Worm (Caenorhabditis elegans) whole organism, L1 larva: ENCODE measurements around the gene C03B1.5.

Experiments used
- alr-1 ChIP-seq: fragments of 200-800 bp; sonication (Bioruptor generic); optimal IDR thresholded peaks from 2 replicates; lab custom pipeline; 2018; ENCODE audit warnings: borderline replicate concordance, mild to moderate bottlenecking, missing genetic modification characterization, missing compliant biosample characterization
- hlh-17 ChIP-seq: fragments of 200-800 bp; sonication (Bioruptor generic); optimal IDR thresholded peaks from 2 replicates; lab custom pipeline; 2018; ENCODE audit warnings: missing genetic modification characterization, mild to moderate bottlenecking, missing compliant biosample characterization, moderate library complexity, borderline replicate concordance
- irx-1 ChIP-seq: sonication (generic microtip); optimal IDR thresholded peaks from 2 replicates; lab custom pipeline; 2016; ENCODE audit warnings: missing genetic modification characterization, missing compliant biosample characterization
- jun-1 ChIP-seq: fragments of 150-350 bp; optimal IDR thresholded peaks from 2 replicates; lab custom pipeline; 2014; ENCODE audit warnings: missing biosample characterization, missing genetic modification reagents, missing genetic modification characterization
- lsy-2 ChIP-seq, 2 experiments: fragments of 150-350 bp; optimal IDR thresholded peaks; 2 replicates each; lab custom pipeline; 2014; ENCODE audit warnings: missing biosample characterization in 2 of 2, missing genetic modification characterization in 2 of 2
- nhr-11 ChIP-seq: fragments of 150-350 bp; optimal IDR thresholded peaks from 2 replicates; lab custom pipeline; 2014; ENCODE audit warnings: missing biosample characterization, missing genetic modification characterization
- nhr-28 ChIP-seq: fragments of 150-350 bp; optimal IDR thresholded peaks from 2 replicates; lab custom pipeline; 2014; ENCODE audit warnings: missing biosample characterization, missing genetic modification characterization
- sptf-1 ChIP-seq: fragments of 150-350 bp; optimal IDR thresholded peaks from 2 replicates; lab custom pipeline; 2014; ENCODE audit warnings: missing biosample characterization, missing genetic modification characterization
- unc-62 ChIP-seq: fragments of 150-350 bp; optimal IDR thresholded peaks from 2 replicates; lab custom pipeline; 2014; ENCODE audit warnings: missing biosample characterization, missing genetic modification reagents, missing genetic modification characterization
- zag-1 ChIP-seq: fragments of 150-350 bp; optimal IDR thresholded peaks from 2 replicates; lab custom pipeline; 2014; ENCODE audit warnings: missing biosample characterization, missing genetic modification characterization

ce11 chrX:6374451-6374850, 19.1 kb downstream of the C03B1.5 start, which contains the start of gene C03B1.1:
- TF ChIP-seq nhr-28 (tag; lab: Kevin White, UChicago) (no peak), sptf-1 (no peak), irx-1 (no peak), unc-62 (GFP tag; lab: Kevin White, UChicago) (no peak), nhr-11 (tag; lab: Kevin White, UChicago) (no peak), jun-1 (no peak), hlh-17 (no peak), alr-1 (no peak), lsy-2 (tag; optimal IDR thresholded peaks at IDR 0.05; lab: Kevin White, UChicago) (no peak), zag-1 (tag; lab: Kevin White, UChicago) (no peak)
